Fruit fly (Drosophila melanogaster): ENCODE data around the gene pdgy.
A peak's percentile ranks its signal among the peaks of the same experiment; 100 is the strongest.

Gene pdgy

dm6 chrX:14947399-14947798 lies 5.9 kb downstream of the pdgy start (continued):
- TF ChIP-seq dsx (GFP tag; optimal IDR thresholded peaks at IDR 0.05; ENCODE audit: poor library complexity, severe bottlenecking) (peak; percentile 81), spab (GFP tag; optimal IDR thresholded peaks at IDR 0.05) (peak; percentile 90), OdsH (GFP tag; optimal IDR thresholded peaks at IDR 0.05) (peak; percentile 57), CG8632 (GFP tag; optimal IDR thresholded peaks at IDR 0.05) (peak; percentile 12), salr (GFP tag; optimal IDR thresholded peaks at IDR 0.05) (peak; percentile 82), CG1621 (tag; optimal IDR thresholded peaks at IDR 0.05) (peak; percentile 91), Sox15 (GFP tag; optimal IDR thresholded peaks at IDR 0.05) (no peak), Eip75B (GFP tag; optimal IDR thresholded peaks at IDR 0.05) (no peak), CG6854 (GFP tag; optimal IDR thresholded peaks at IDR 0.05) (peak; percentile 97), svp (GFP tag) (no peak), topi (GFP tag; optimal IDR thresholded peaks at IDR 0.05) (peak; percentile 6), CG6792 (GFP tag; optimal IDR thresholded peaks at IDR 0.05) (no peak), Hr38 (GFP tag; optimal IDR thresholded peaks at IDR 0.05) (peak; percentile 33), CG3032 (tag; optimal IDR thresholded peaks at IDR 0.05) (peak; percentile 67), Sox102F (GFP tag; optimal IDR thresholded peaks at IDR 0.05) (no peak), CG16779 (tag; optimal IDR thresholded peaks at IDR 0.05) (peak; percentile 96), CG3919 (GFP tag; optimal IDR thresholded peaks at IDR 0.05) (peak; percentile 81), Sox14 (GFP tag; optimal IDR thresholded peaks at IDR 0.05) (peak; percentile 1), CG15336 (GFP tag; IDR thresholded peaks at IDR 0.05) (peak; percentile 91), CG34406 (GFP tag; optimal IDR thresholded peaks at IDR 0.05) (peak; percentile 36), eg (GFP tag; IDR thresholded peaks at IDR 0.05) (peak; percentile 98), CG32006 (GFP tag; optimal IDR thresholded peaks at IDR 0.05) (peak; percentile 65), net (GFP tag; optimal IDR thresholded peaks at IDR 0.05) (peak; percentile 95), lz (GFP tag; optimal IDR thresholded peaks at IDR 0.05) (no peak), Eip93F (GFP tag; optimal IDR thresholded peaks at IDR 0.05) (no peak), CG31627 (GFP tag; optimal IDR thresholded peaks at IDR 0.05) (no peak), CG11902 (GFP tag; optimal IDR thresholded peaks at IDR 0.05) (no peak), CG10631 (GFP tag; optimal IDR thresholded peaks at IDR 0.05) (no peak), Hr4 (GFP tag; optimal IDR thresholded peaks at IDR 0.05) (peak; percentile 50), CG6276 (GFP tag; optimal IDR thresholded peaks at IDR 0.05) (peak; percentile 99), fd85E (GFP tag; optimal IDR thresholded peaks at IDR 0.05) (no peak), CG9139 (GFP tag; optimal IDR thresholded peaks at IDR 0.05) (peak; percentile 99), esn (GFP tag; optimal IDR thresholded peaks at IDR 0.05) (no peak), Ets96B (tag; optimal IDR thresholded peaks at IDR 0.05) (peak; percentile 65), pdm3 (GFP tag; optimal IDR thresholded peaks at IDR 0.05) (peak; percentile 8), achi (GFP tag; optimal IDR thresholded peaks at IDR 0.05) (peak; percentile 59), cyc (GFP tag; optimal IDR thresholded peaks at IDR 0.05) (no peak), CG8119 (GFP tag; IDR thresholded peaks at IDR 0.05) (peak; percentile 93), CG11762 (GFP tag; optimal IDR thresholded peaks at IDR 0.05; ENCODE audit: insufficient read depth) (peak; percentile 75), fkh (GFP tag; optimal IDR thresholded peaks at IDR 0.05) (peak; percentile 95), CG6808 (GFP tag; optimal IDR thresholded peaks at IDR 0.05) (peak; percentile 98), dac (GFP tag; optimal IDR thresholded peaks at IDR 0.05) (peak; percentile 79)

- no peak for TF ChIP-seq CG6163 (GFP tag; IDR thresholded peaks at IDR 0.05)
- TF ChIP-seq CG4318 (GFP tag; optimal IDR thresholded peaks at IDR 0.05), result no peak
- no peak for TF ChIP-seq Eip75B (GFP tag; optimal IDR thresholded peaks at IDR 0.05)
- no peak for TF ChIP-seq Sox15 (GFP tag; optimal IDR thresholded peaks at IDR 0.05)
- TF ChIP-seq CG10631 (GFP tag; optimal IDR thresholded peaks at IDR 0.05), result no peak
- no peak for TF ChIP-seq dsx (GFP tag; optimal IDR thresholded peaks at IDR 0.05; ENCODE audit: poor library complexity, severe bottlenecking)
- TF ChIP-seq Ets21C (GFP tag; optimal IDR thresholded peaks at IDR 0.05), result no peak
- no peak for TF ChIP-seq Smox (GFP tag; optimal IDR thresholded peaks at IDR 0.05)
- TF ChIP-seq eg (GFP tag; IDR thresholded peaks at IDR 0.05), result no peak
- TF ChIP-seq CG8632 (GFP tag; optimal IDR thresholded peaks at IDR 0.05), result no peak
- TF ChIP-seq CG6808 (GFP tag; optimal IDR thresholded peaks at IDR 0.05), result no peak
- TF ChIP-seq svp (GFP tag), result no peak
- TF ChIP-seq lz (GFP tag; optimal IDR thresholded peaks at IDR 0.05), result no peak
- no peak for TF ChIP-seq CG31627 (GFP tag; optimal IDR thresholded peaks at IDR 0.05)
- no peak for TF ChIP-seq CG3919 (GFP tag; optimal IDR thresholded peaks at IDR 0.05)
- TF ChIP-seq Gug (GFP tag; IDR thresholded peaks at IDR 0.05), result no peak
- no peak for TF ChIP-seq CG10669 (GFP tag; optimal IDR thresholded peaks at IDR 0.05)
- no peak for TF ChIP-seq Blimp-1 (GFP tag; optimal IDR thresholded peaks at IDR 0.05)
Observed at dm6 chrX:14946522-14946921, 6.8 kb downstream of the pdgy start.
